Fruit fly (Drosophila melanogaster) whole organism, embryonic: ENCODE data around the gene CG9643.

Source experiments
- CG10543 ChIP-seq: fragments of 200-800 bp; sonication (Bioruptor generic); optimal IDR thresholded peaks from 3 replicates; lab custom pipeline; 2017; ENCODE audit warnings: missing biosample characterization, mild to moderate bottlenecking, missing genetic modification characterization, moderate library complexity
- CG10565 ChIP-seq: fragments of 200-800 bp; sonication (Bioruptor generic); optimal IDR thresholded peaks from 3 replicates; lab custom pipeline; 2016; ENCODE audit warnings: missing biosample characterization, mild to moderate bottlenecking, missing genetic modification characterization
- CG11696 ChIP-seq: fragments of 200-800 bp; sonication (Bioruptor generic); IDR thresholded peaks from 2 replicates; pipeline ENCODE4 v1.3.6; 2022; ENCODE audit warnings: missing biosample characterization, missing genetic modification characterization
- CG12155 ChIP-seq: fragments of 200-800 bp; sonication (Bioruptor generic); optimal IDR thresholded peaks from 3 replicates; lab custom pipeline; 2016; ENCODE audit warnings: missing biosample characterization, missing genetic modification characterization
- CG1233 ChIP-seq: fragments of 200-800 bp; sonication (Bioruptor generic); optimal IDR thresholded peaks from 4 replicates; lab custom pipeline; 2018; ENCODE audit warnings: missing biosample characterization, mild to moderate bottlenecking, missing genetic modification characterization
- CG12769 ChIP-seq: fragments of 200-800 bp; sonication (Bioruptor generic); optimal IDR thresholded peaks from 2 replicates; lab custom pipeline; 2019; ENCODE audit warnings: missing biosample characterization, mild to moderate bottlenecking, missing genetic modification characterization, moderate library complexity
- CG13123 ChIP-seq: fragments of 200-800 bp; sonication (Bioruptor generic); optimal IDR thresholded peaks from 2 replicates; lab custom pipeline; 2016; ENCODE audit warnings: missing biosample characterization, missing genetic modification characterization
- CG13296 ChIP-seq: fragments of 200-800 bp; sonication (Bioruptor generic); optimal IDR thresholded peaks from 3 replicates; lab custom pipeline; 2018; ENCODE audit warnings: missing biosample characterization, mild to moderate bottlenecking, missing genetic modification characterization
- CG14965 ChIP-seq: fragments of 200-800 bp; sonication (Bioruptor generic); optimal IDR thresholded peaks from 2 replicates; lab custom pipeline; 2016; ENCODE audit warnings: missing biosample characterization, missing genetic modification characterization, borderline replicate concordance
- CG16813 ChIP-seq: fragments of 200-800 bp; sonication (Bioruptor generic); IDR thresholded peaks from 3 replicates; pipeline ENCODE4 v1.3.6; 2022; ENCODE audit warnings: missing biosample characterization, missing genetic modification characterization; ENCODE audit not compliant: partially characterized antibody
- CG17912 ChIP-seq: fragments of 200-800 bp; sonication (Bioruptor generic); optimal IDR thresholded peaks from 2 replicates; lab custom pipeline; 2018; ENCODE audit warnings: missing biosample characterization, mild to moderate bottlenecking, missing genetic modification characterization
- CG18619 ChIP-seq: fragments of 200-800 bp; sonication (Bioruptor generic); optimal IDR thresholded peaks from 3 replicates; lab custom pipeline; 2017; ENCODE audit warnings: missing biosample characterization, mild to moderate bottlenecking, missing genetic modification characterization
- CG2120 ChIP-seq: fragments of 200-800 bp; sonication (Bioruptor generic); optimal IDR thresholded peaks from 3 replicates; lab custom pipeline; 2016; ENCODE audit warnings: missing biosample characterization, missing genetic modification characterization
- CG2875 ChIP-seq: fragments of 200-800 bp; sonication (Bioruptor generic); optimal IDR thresholded peaks from 2 replicates; lab custom pipeline; 2017; ENCODE audit warnings: missing biosample characterization, mild to moderate bottlenecking, missing genetic modification characterization, missing genetic modification reagents
- CG30403 ChIP-seq: fragments of 200-800 bp; sonication (Bioruptor generic); optimal IDR thresholded peaks from 3 replicates; lab custom pipeline; 2016; ENCODE audit warnings: missing biosample characterization, missing genetic modification characterization
- CG31388 ChIP-seq: fragments of 200-800 bp; sonication (Bioruptor generic); optimal IDR thresholded peaks from 2 replicates; lab custom pipeline; 2016; ENCODE audit warnings: missing biosample characterization, missing genetic modification characterization
- CG3838 ChIP-seq: fragments of 200-800 bp; sonication (Bioruptor generic); optimal IDR thresholded peaks from 3 replicates; lab custom pipeline; 2016; ENCODE audit warnings: missing biosample characterization, missing genetic modification characterization
- CG3847 ChIP-seq: fragments of 200-800 bp; sonication (Bioruptor generic); IDR thresholded peaks from 2 replicates; pipeline ENCODE4 v1.3.6; 2022; ENCODE audit warnings: missing biosample characterization, missing genetic modification characterization
- CG7372 ChIP-seq: fragments of 200-800 bp; sonication (Bioruptor generic); IDR thresholded peaks from 2 replicates; pipeline ENCODE4 v1.3.6; 2022; ENCODE audit warnings: missing biosample characterization, missing genetic modification characterization
- CG7987 ChIP-seq: fragments of 200-800 bp; sonication (Bioruptor generic); optimal IDR thresholded peaks from 2 replicates; lab custom pipeline; 2018; ENCODE audit warnings: missing biosample characterization, mild to moderate bottlenecking, missing genetic modification characterization, moderate library complexity
- CG9797 ChIP-seq: fragments of 200-800 bp; sonication (Bioruptor generic); optimal IDR thresholded peaks from 3 replicates; lab custom pipeline; 2018; ENCODE audit warnings: missing biosample characterization, mild to moderate bottlenecking, missing genetic modification characterization
- Mes4 ChIP-seq: fragments of 200-800 bp; sonication (Bioruptor generic); optimal IDR thresholded peaks from 2 replicates; lab custom pipeline; 2016; ENCODE audit warnings: missing biosample characterization, missing genetic modification characterization
- NFAT ChIP-seq: fragments of 200-800 bp; sonication (Bioruptor generic); IDR thresholded peaks from 2 replicates; pipeline ENCODE4 v1.3.6; 2022; ENCODE audit warnings: missing biosample characterization, missing genetic modification characterization
- Neu2 ChIP-seq: fragments of 200-800 bp; sonication (Bioruptor generic); optimal IDR thresholded peaks from 3 replicates; lab custom pipeline; 2016; ENCODE audit warnings: missing biosample characterization, missing genetic modification characterization, borderline replicate concordance
- Ptx1 ChIP-seq: fragments of 200-800 bp; sonication (Bioruptor generic); IDR thresholded peaks from 2 replicates; pipeline ENCODE4 v1.3.6; 2022; ENCODE audit warnings: missing biosample characterization, missing genetic modification characterization
- Sox102F ChIP-seq: fragments of 200-800 bp; sonication (Bioruptor generic); optimal IDR thresholded peaks from 2 replicates; lab custom pipeline; 2018; ENCODE audit warnings: missing biosample characterization, mild to moderate bottlenecking, missing genetic modification characterization, moderate library complexity
- abd-A ChIP-seq: fragments of 200-800 bp; sonication (Bioruptor generic); optimal IDR thresholded peaks from 3 replicates; lab custom pipeline; 2019; ENCODE audit warnings: missing biosample characterization, mild to moderate bottlenecking, missing genetic modification characterization, moderate library complexity
- amos ChIP-seq: fragments of 200-800 bp; sonication (Bioruptor generic); IDR thresholded peaks from 2 replicates; pipeline ENCODE4 v1.3.6; 2022; ENCODE audit warnings: missing biosample characterization, missing genetic modification characterization; ENCODE audit not compliant: partially characterized antibody
- az2 ChIP-seq: fragments of 200-800 bp; sonication (Bioruptor generic); optimal IDR thresholded peaks from 3 replicates; lab custom pipeline; 2016; ENCODE audit warnings: missing biosample characterization, missing genetic modification characterization
- dan ChIP-seq: fragments of 200-800 bp; sonication (Bioruptor generic); IDR thresholded peaks from 2 replicates; pipeline ENCODE4 v1.3.6; 2022; ENCODE audit warnings: missing biosample characterization, missing genetic modification characterization
- esg ChIP-seq: fragments of 200-800 bp; sonication (Bioruptor generic); conservative IDR thresholded peaks from 2 replicates; pipeline ENCODE4 v1.3.6; 2022; ENCODE audit warnings: missing biosample characterization, missing genetic modification characterization
- gsb ChIP-seq: fragments of 200-800 bp; sonication (Bioruptor generic); IDR thresholded peaks from 2 replicates; pipeline ENCODE4 v1.3.6; 2022; ENCODE audit warnings: missing biosample characterization, missing genetic modification characterization
- ham ChIP-seq: fragments of 200-800 bp; sonication (Bioruptor generic); IDR thresholded peaks from 2 replicates; pipeline ENCODE4 v1.3.6; 2022; ENCODE audit warnings: missing biosample characterization, missing genetic modification characterization
- hkb ChIP-seq, 2 experiments: fragments of 200-800 bp in 1 of 2; fragments of >200 bp in 1 of 2; sonication (Bioruptor generic) in 1 of 2; IDR thresholded peaks in 1 of 2; optimal IDR thresholded peaks in 1 of 2; 2 replicates each; pipeline versions ENCODE4 v1.3.6 to Lab custom; 2017 to 2022; ENCODE audit warnings: missing biosample characterization in 1 of 2, missing genetic modification characterization in 1 of 2
- lab ChIP-seq: fragments of 200-800 bp; sonication (Bioruptor generic); optimal IDR thresholded peaks from 3 replicates; lab custom pipeline; 2017; ENCODE audit warnings: missing biosample characterization, missing genetic modification characterization, mild to moderate bottlenecking, moderate library complexity, missing genetic modification reagents
- lilli ChIP-seq: fragments of 200-800 bp; sonication (Bioruptor generic); optimal IDR thresholded peaks from 3 replicates; lab custom pipeline; 2016; ENCODE audit warnings: missing biosample characterization, missing genetic modification characterization
- onecut ChIP-seq: fragments of 200-800 bp; sonication (Bioruptor generic); IDR thresholded peaks from 2 replicates; pipeline ENCODE4 v1.3.6; 2022; ENCODE audit warnings: missing biosample characterization, missing genetic modification characterization
- otp ChIP-seq: fragments of 200-800 bp; sonication (Bioruptor generic); IDR thresholded peaks from 3 replicates; pipeline ENCODE4, ENCODE4 v1.3.6; 2022; ENCODE audit warnings: missing biosample characterization, missing genetic modification characterization
- p53 ChIP-seq: fragments of 200-800 bp; sonication (Bioruptor generic); optimal IDR thresholded peaks from 2 replicates; lab custom pipeline; 2016; ENCODE audit warnings: missing biosample characterization, missing genetic modification characterization
- phol ChIP-seq: fragments of 200-800 bp; sonication (Bioruptor generic); optimal IDR thresholded peaks from 3 replicates; lab custom pipeline; 2018; ENCODE audit warnings: missing biosample characterization, mild to moderate bottlenecking, missing genetic modification characterization, moderate library complexity
- pnt ChIP-seq: fragments of 200-800 bp; sonication (Bioruptor generic); optimal IDR thresholded peaks from 3 replicates; lab custom pipeline; 2016; ENCODE audit warnings: missing biosample characterization, missing genetic modification characterization
- run ChIP-seq: fragments of 200-800 bp; sonication (Bioruptor generic); optimal IDR thresholded peaks from 3 replicates; lab custom pipeline; 2018; ENCODE audit warnings: missing biosample characterization, mild to moderate bottlenecking, missing genetic modification characterization
- sens ChIP-seq: fragments of 200-800 bp; sonication (Bioruptor generic); peaks from one replicate; lab custom pipeline; 2016; ENCODE audit warnings: missing biosample characterization, missing genetic modification characterization
- sqz ChIP-seq: fragments of 200-800 bp; sonication (Bioruptor generic); optimal IDR thresholded peaks from 3 replicates; lab custom pipeline; 2018; ENCODE audit warnings: missing biosample characterization, mild to moderate bottlenecking, missing genetic modification characterization
- sug ChIP-seq: fragments of 200-800 bp; optimal IDR thresholded peaks from 2 replicates; lab custom pipeline; 2019; ENCODE audit warnings: missing biosample characterization, mild to moderate bottlenecking, missing genetic modification characterization, moderate library complexity
- tll ChIP-seq, 2 experiments: fragments of 200-800 bp in 1 of 2; fragments of >200 bp in 1 of 2; sonication (Bioruptor generic) in 1 of 2; optimal IDR thresholded peaks; 2 replicates each; lab custom pipeline; 2017 to 2019; ENCODE audit warnings: missing biosample characterization in 2 of 2, missing genetic modification characterization in 2 of 2, mild to moderate bottlenecking in 1 of 2, moderate library complexity in 1 of 2
- usp ChIP-seq: fragments of >200 bp; optimal IDR thresholded peaks from 2 replicates; lab custom pipeline; 2017; ENCODE audit warnings: missing biosample characterization, missing genetic modification characterization

CG9643 gene

dm6 chr2L:2992664-2993174 lies 13.6 kb upstream of the CG9643 start, which contains the start of the genes okr and CG3558 (continued):
- TF ChIP-seq run (tag; lab: Kevin White, UChicago) = no peak
- TF ChIP-seq CG18619 (GFP tag; lab: Kevin White, UChicago) = no peak
- peak; percentile 23 for TF ChIP-seq CG2120
- peak; percentile 83 for TF ChIP-seq amos (GFP tag; lab: Robert Waterston, UW)
- no peak for TF ChIP-seq CG13296 (GFP tag; lab: Kevin White, UChicago)
- TF ChIP-seq Sox102F (GFP tag; lab: Kevin White, UChicago) = no peak
- TF ChIP-seq Neu2 (GFP tag; lab: Kevin White, UChicago) = no peak
- no peak for TF ChIP-seq CG3838

- TF ChIP-seq abd-A = no peak
- TF ChIP-seq lilli = peak; percentile 85
- TF ChIP-seq CG31388 (GFP tag; lab: Kevin White, UChicago) = peak; percentile 11
- TF ChIP-seq CG14965 (GFP tag; lab: Kevin White, UChicago) = no peak
- peak; percentile 86 for TF ChIP-seq CG3847 (GFP tag; lab: Robert Waterston, UW)
- TF ChIP-seq sqz = no peak
- TF ChIP-seq phol = peak; percentile 100
- TF ChIP-seq CG10565 = peak; percentile 19
- no peak for TF ChIP-seq usp (GFP tag; lab: Kevin White, UChicago)
- TF ChIP-seq gsb (GFP tag; lab: Robert Waterston, UW) = peak; percentile 42; the same call in 1 of the 2 replicates
- TF ChIP-seq az2 (GFP tag; lab: Kevin White, UChicago) = peak; percentile 88
- peak; percentile 87 for TF ChIP-seq esg (GFP tag; lab: Robert Waterston, UW)
- no peak for TF ChIP-seq p53 (GFP tag; lab: Kevin White, UChicago)
- peak; percentile 90 for TF ChIP-seq CG10543 (GFP tag; lab: Kevin White, UChicago)
- peak; percentile 88 for TF ChIP-seq CG12155 (GFP tag; lab: Kevin White, UChicago)
- peak; percentile 54 for TF ChIP-seq CG17912
- TF ChIP-seq CG16813 (GFP tag; lab: Robert Waterston, UW) = peak; percentile 27; the same call in 1 of the 3 replicates
- peak; percentile 66 for TF ChIP-seq NFAT (GFP tag; lab: Robert Waterston, UW)
- no peak for TF ChIP-seq lab
- peak; percentile 86 for TF ChIP-seq CG1233
- peak; percentile 93 for TF ChIP-seq CG30403 (GFP tag; lab: Kevin White, UChicago)
- TF ChIP-seq hkb (optimal IDR thresholded peaks at IDR 0.05; lab: Kevin White, UChicago) = no peak
- TF ChIP-seq hkb (GFP tag; IDR thresholded peaks at IDR 0.05; lab: Robert Waterston, UW) = peak; percentile 72
- TF ChIP-seq tll (GFP tag; optimal IDR thresholded peaks at IDR 0.05; lab: Kevin White, UChicago) = peak in 1 of 2 experiments; percentile 42
- TF ChIP-seq ham (GFP tag; lab: Robert Waterston, UW) = peak; percentile 66; the same call in 1 of the 2 replicates
- TF ChIP-seq sug (tag; lab: Kevin White, UChicago) = peak; percentile 89
- peak; percentile 91 for TF ChIP-seq Ptx1 (GFP tag; lab: Robert Waterston, UW)
- peak; percentile 77 for TF ChIP-seq CG2875 (GFP tag; lab: Kevin White, UChicago)
- TF ChIP-seq onecut (GFP tag; lab: Robert Waterston, UW) = peak; percentile 61
- TF ChIP-seq CG7987 (GFP tag; lab: Kevin White, UChicago) = peak; percentile 54
- TF ChIP-seq CG7372 (GFP tag; lab: Robert Waterston, UW) = peak; percentile 78
- TF ChIP-seq dan = no peak
- TF ChIP-seq CG11696 (GFP tag; lab: Robert Waterston, UW) = peak; percentile 54; the same call in 1 of the 2 replicates
- TF ChIP-seq sens = peak; percentile 94
- peak; percentile 78 for TF ChIP-seq CG13123 (GFP tag; lab: Kevin White, UChicago)
- TF ChIP-seq CG12769 (tag; lab: Kevin White, UChicago) = no peak
- TF ChIP-seq otp (GFP tag; lab: Robert Waterston, UW) = peak; percentile 69; the same call in 1 of the 3 replicates
- TF ChIP-seq pnt (GFP tag; lab: Kevin White, UChicago) = peak; percentile 74
- peak; percentile 83 for TF ChIP-seq CG9797 (GFP tag; lab: Kevin White, UChicago)
- no peak for TF ChIP-seq Mes4 (GFP tag; lab: Kevin White, UChicago)
Observed at dm6 chr2L:2987681-2988381, 8.7 kb upstream of the CG9643 start, which contains the start of the genes Chd1 and Bem46. Gene Chd1 (minus strand): TSS chr2L:2987723. Gene Bem46 (plus strand): TSS chr2L:2988116.
